Worm (Caenorhabditis elegans) whole organism, L2 larva: ENCODE measurements around the gene vps-32.1.

Experiments
- F13H6.1 ChIP-seq: sonication (generic microtip); optimal IDR thresholded peaks from 2 replicates; lab custom pipeline; 2016; ENCODE audit warnings: missing genetic modification characterization, missing compliant biosample characterization
- R02D3.7 ChIP-seq: fragments of 150-350 bp; optimal IDR thresholded peaks from 2 replicates; lab custom pipeline; 2014; ENCODE audit warnings: missing biosample characterization, missing genetic modification characterization
- ZK546.5 ChIP-seq: sonication (generic microtip); optimal IDR thresholded peaks from 2 replicates; lab custom pipeline; 2017; ENCODE audit warnings: missing biosample characterization, missing genetic modification characterization
- aly-2 ChIP-seq: fragments of 150-350 bp; optimal IDR thresholded peaks from 2 replicates; lab custom pipeline; 2014; ENCODE audit warnings: missing biosample characterization, missing genetic modification characterization
- ama-1 ChIP-seq: fragments of 150-350 bp; optimal IDR thresholded peaks from 2 replicates; lab custom pipeline; 2018; ENCODE audit warnings: inconsistent platforms
- blmp-1 ChIP-seq: sonication (generic microtip); optimal IDR thresholded peaks from 2 replicates; lab custom pipeline; 2017; ENCODE audit warnings: missing genetic modification characterization, mild to moderate bottlenecking, missing compliant biosample characterization, antibody characterized with exemption, moderate library complexity; ENCODE audit not compliant: insufficient read depth
- ceh-16 ChIP-seq: fragments of 150-350 bp; optimal IDR thresholded peaks from 2 replicates; lab custom pipeline; 2014; ENCODE audit warnings: missing biosample characterization, missing genetic modification characterization
- ceh-82 ChIP-seq: fragments of 150-350 bp; optimal IDR thresholded peaks from 2 replicates; lab custom pipeline; 2014; ENCODE audit warnings: missing biosample characterization, missing genetic modification characterization
- egl-27 ChIP-seq: sonication (generic microtip); optimal IDR thresholded peaks from 3 replicates; lab custom pipeline; 2017; ENCODE audit warnings: missing biosample characterization, missing genetic modification reagents, missing genetic modification characterization
- mdl-1 ChIP-seq, 2 experiments: fragments of 150-350 bp in 1 of 2; sonication (generic microtip) in 1 of 2; optimal IDR thresholded peaks; 2 replicates each; lab custom pipeline; 2017; ENCODE audit warnings: missing biosample characterization in 2 of 2, missing genetic modification characterization in 2 of 2
- nhr-6 ChIP-seq: fragments of 150-350 bp; optimal IDR thresholded peaks from 2 replicates; lab custom pipeline; 2014; ENCODE audit warnings: missing biosample characterization, missing genetic modification characterization
- nhr-77 ChIP-seq: fragments of 150-350 bp; optimal IDR thresholded peaks from 2 replicates; lab custom pipeline; 2014; ENCODE audit warnings: missing biosample characterization, missing genetic modification characterization
- skn-1 ChIP-seq: sonication (generic microtip); optimal IDR thresholded peaks from 2 replicates; lab custom pipeline; 2017; ENCODE audit warnings: missing biosample characterization, missing genetic modification characterization
- unc-39 ChIP-seq: fragments of 150-350 bp; optimal IDR thresholded peaks from 2 replicates; lab custom pipeline; 2014; ENCODE audit warnings: missing biosample characterization, missing genetic modification characterization

DNA sequence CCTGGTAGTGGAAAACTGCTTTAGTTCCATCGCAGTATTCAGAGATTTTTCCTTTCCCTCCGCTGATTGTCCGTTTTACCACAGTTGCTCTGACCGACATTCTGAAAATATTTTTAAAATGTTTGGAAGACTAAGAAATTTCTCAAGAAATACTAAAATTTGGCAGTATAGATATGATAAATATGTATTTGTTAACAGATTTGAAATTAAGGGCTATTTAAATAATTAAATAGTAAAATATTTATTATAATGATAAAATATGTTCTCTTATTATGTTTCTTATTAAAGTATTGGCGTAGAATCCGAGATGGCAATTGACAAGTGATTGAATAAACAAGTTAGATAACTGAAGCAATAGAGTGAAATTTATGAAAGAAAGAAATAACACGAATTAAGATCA lies 4.6 kb downstream of the vps-32.1 start, which contains the start of gene aipr-1:
- TF ChIP-seq R02D3.7 (tag; lab: Kevin White, UChicago) = no peak
- TF ChIP-seq nhr-6 (tag; lab: Kevin White, UChicago) = no peak
- TF ChIP-seq ceh-82 = no peak
- no peak for TF ChIP-seq ama-1 (lab: Kevin White, UChicago)
- TF ChIP-seq blmp-1 (tag; lab: Kevin White, UChicago) = no peak
- no peak for TF ChIP-seq unc-39 (tag; lab: Kevin White, UChicago)
- TF ChIP-seq mdl-1 (tag; optimal IDR thresholded peaks at IDR 0.05; lab: Kevin White, UChicago) = no peak
- TF ChIP-seq F13H6.1 (tag; lab: Kevin White, UChicago) = no peak
- TF ChIP-seq ZK546.5 (tag; lab: Kevin White, UChicago) = no peak
- TF ChIP-seq skn-1 (tag; lab: Kevin White, UChicago) = no peak
- no peak for TF ChIP-seq ceh-16 (tag; lab: Kevin White, UChicago)
- no peak for TF ChIP-seq nhr-77 (tag; lab: Kevin White, UChicago)
- TF ChIP-seq egl-27 (tag; lab: Kevin White, UChicago) = no peak
- no peak for TF ChIP-seq aly-2 (tag; lab: Kevin White, UChicago)
